Worm (Caenorhabditis elegans) whole organism, L4 larva: ENCODE data around the gene B0024.4.

Experiments used
- F10B5.3 ChIP-seq: sonication (generic microtip); optimal IDR thresholded peaks from 2 replicates; lab custom pipeline; 2016; ENCODE audit warnings: mild to moderate bottlenecking, missing genetic modification characterization, missing compliant biosample characterization
- T20F7.1 ChIP-seq: fragments of 200-800 bp; sonication (Bioruptor generic); optimal IDR thresholded peaks from 2 replicates; lab custom pipeline; 2018; ENCODE audit warnings: mild to moderate bottlenecking, missing genetic modification characterization, missing compliant biosample characterization
- T26A8.4 ChIP-seq: fragments of 200-800 bp; sonication (Bioruptor generic); IDR thresholded peaks from 2 replicates; pipeline ENCODE4 v1.3.6; 2022; ENCODE audit warnings: missing genetic modification characterization, missing compliant biosample characterization
- Y105C5A.15 ChIP-seq: fragments of 200-800 bp; sonication (Bioruptor generic); IDR thresholded peaks from 2 replicates; pipeline ENCODE4 v1.3.6; 2022; ENCODE audit warnings: missing genetic modification characterization, missing compliant biosample characterization
- Y48G9A.11 ChIP-seq: fragments of 200-800 bp; sonication (Bioruptor generic); IDR thresholded peaks from 2 replicates; pipeline ENCODE4 v1.3.6; 2022; ENCODE audit warnings: missing genetic modification reagents, missing genetic modification characterization, missing compliant biosample characterization
- Y5F2A.4 ChIP-seq: fragments of 200-800 bp; sonication (Bioruptor generic); optimal IDR thresholded peaks from 2 replicates; lab custom pipeline; 2018; ENCODE audit warnings: mild to moderate bottlenecking, missing genetic modification characterization, missing compliant biosample characterization
- Y75B8A.6 ChIP-seq: fragments of 200-800 bp; sonication (Bioruptor generic); IDR thresholded peaks from 2 replicates; pipeline ENCODE4 v1.3.6; 2022; ENCODE audit warnings: missing genetic modification reagents, missing genetic modification characterization, missing compliant biosample characterization
- ZK337.2 ChIP-seq: fragments of 200-800 bp; sonication (Bioruptor generic); IDR thresholded peaks from 2 replicates; pipeline ENCODE4 v1.3.6; 2022; ENCODE audit warnings: missing genetic modification reagents, missing genetic modification characterization, missing compliant biosample characterization
- aha-1 ChIP-seq: fragments of 150-350 bp; peaks from one replicate; lab custom pipeline; 2014; ENCODE audit warnings: missing biosample characterization, missing genetic modification characterization
- arid-1 ChIP-seq: fragments of 200-800 bp; sonication (Bioruptor generic); conservative IDR thresholded peaks from 2 replicates; pipeline ENCODE4 v1.3.6; 2022; ENCODE audit warnings: missing genetic modification reagents, missing genetic modification characterization, missing compliant biosample characterization
- ceh-20 ChIP-seq: fragments of 200-800 bp; sonication (Bioruptor generic); IDR thresholded peaks from 2 replicates; pipeline ENCODE4 v1.3.6; 2022; ENCODE audit warnings: missing genetic modification reagents, missing genetic modification characterization, missing compliant biosample characterization
- ceh-62 ChIP-seq: sonication (generic microtip); optimal IDR thresholded peaks from 2 replicates; lab custom pipeline; 2017; ENCODE audit warnings: missing biosample characterization, missing genetic modification characterization
- ces-1 ChIP-seq: fragments of 150-350 bp; sonication (generic microtip); optimal IDR thresholded peaks from 4 replicates; lab custom pipeline; 2014; ENCODE audit warnings: missing biosample characterization, missing genetic modification reagents, missing genetic modification characterization
- daf-12 ChIP-seq: fragments of 150-350 bp; optimal IDR thresholded peaks from 2 replicates; lab custom pipeline; 2014; ENCODE audit warnings: missing biosample characterization, missing genetic modification reagents, missing genetic modification characterization
- dmd-9 ChIP-seq: fragments of 200-800 bp; sonication (Bioruptor generic); IDR thresholded peaks from 2 replicates; pipeline ENCODE4 v1.3.6; 2022; ENCODE audit warnings: missing genetic modification reagents, missing genetic modification characterization, missing compliant biosample characterization
- duxl-1 ChIP-seq: sonication (generic microtip); optimal IDR thresholded peaks from 2 replicates; lab custom pipeline; 2016; ENCODE audit warnings: mild to moderate bottlenecking, missing genetic modification characterization, moderate library complexity, missing compliant biosample characterization; ENCODE audit not compliant: poor library complexity
- dve-1 ChIP-seq: sonication (generic microtip); optimal IDR thresholded peaks from 2 replicates; lab custom pipeline; 2017; ENCODE audit warnings: antibody characterized with exemption, mild to moderate bottlenecking, missing genetic modification characterization, missing compliant biosample characterization; ENCODE audit not compliant: insufficient read depth
- egl-27 ChIP-seq: sonication (generic microtip); optimal IDR thresholded peaks from 3 replicates; lab custom pipeline; 2017; ENCODE audit warnings: missing biosample characterization, missing genetic modification reagents, missing genetic modification characterization
- fkh-10 ChIP-seq: fragments of 150-350 bp; optimal IDR thresholded peaks from 2 replicates; lab custom pipeline; 2014; ENCODE audit warnings: missing biosample characterization, missing genetic modification reagents, missing genetic modification characterization
- hif-1 ChIP-seq, 2 experiments: sonication (generic microtip); optimal IDR thresholded peaks; 2 replicates each; lab custom pipeline; 2016 to 2017; ENCODE audit warnings: missing compliant biosample characterization in 2 of 2, missing genetic modification characterization in 2 of 2, missing genetic modification reagents in 2 of 2, missing genotype in 2 of 2, mild to moderate bottlenecking in 1 of 2
- hlh-11 ChIP-seq: fragments of 200-800 bp; sonication (Bioruptor generic); optimal IDR thresholded peaks from 2 replicates; lab custom pipeline; 2018; ENCODE audit warnings: mild to moderate bottlenecking, missing genetic modification characterization, missing compliant biosample characterization
- hlh-30 ChIP-seq: sonication (generic microtip); optimal IDR thresholded peaks from 2 replicates; lab custom pipeline; 2017; ENCODE audit warnings: antibody characterized with exemption, mild to moderate bottlenecking, missing genetic modification characterization, missing compliant biosample characterization; ENCODE audit not compliant: insufficient read depth
- lin-13 ChIP-seq: fragments of 150-350 bp; optimal IDR thresholded peaks from 2 replicates; lab custom pipeline; 2014; ENCODE audit warnings: missing biosample characterization, missing genetic modification reagents, missing genetic modification characterization
- lin-38 ChIP-seq: fragments of 200-800 bp; sonication (Bioruptor generic); IDR thresholded peaks from 2 replicates; pipeline ENCODE4 v1.3.6; 2022; ENCODE audit warnings: missing genetic modification reagents, missing genetic modification characterization, missing compliant biosample characterization
- lin-39 ChIP-seq: fragments of 150-350 bp; optimal IDR thresholded peaks from 2 replicates; lab custom pipeline; 2014; ENCODE audit warnings: missing biosample characterization, missing genetic modification reagents, missing genetic modification characterization
- lsy-2 ChIP-seq, 2 experiments: fragments of 150-350 bp in 1 of 2; sonication (generic microtip) in 1 of 2; optimal IDR thresholded peaks; 2 replicates each; lab custom pipeline; 2014 to 2017; ENCODE audit warnings: missing biosample characterization in 2 of 2, missing genetic modification characterization in 2 of 2
- madf-9 ChIP-seq: fragments of 200-800 bp; sonication (Bioruptor generic); conservative IDR thresholded peaks from 2 replicates; pipeline ENCODE4 v1.3.6; 2022; ENCODE audit warnings: missing genetic modification reagents, missing genetic modification characterization, missing compliant biosample characterization
- mdl-1 ChIP-seq, 2 experiments: fragments of 150-350 bp in 1 of 2; sonication (generic microtip) in 1 of 2; optimal IDR thresholded peaks; 2 replicates each; lab custom pipeline; 2014 to 2017; ENCODE audit warnings: missing biosample characterization in 2 of 2, missing genetic modification characterization in 2 of 2
- mep-1 ChIP-seq: fragments of 150-350 bp; sonication (generic microtip); optimal IDR thresholded peaks from 3 replicates; lab custom pipeline; 2014; ENCODE audit warnings: missing biosample characterization, missing genetic modification characterization
- nhr-102 ChIP-seq: sonication (generic microtip); optimal IDR thresholded peaks from 2 replicates; lab custom pipeline; 2016; ENCODE audit warnings: mild to moderate bottlenecking, missing genetic modification characterization, moderate library complexity, missing compliant biosample characterization
- nhr-28 ChIP-seq: fragments of 150-350 bp; optimal IDR thresholded peaks from 2 replicates; lab custom pipeline; 2014; ENCODE audit warnings: missing biosample characterization, missing genetic modification characterization
- php-3 ChIP-seq: fragments of 200-800 bp; sonication (Bioruptor generic); IDR thresholded peaks from 2 replicates; pipeline ENCODE4 v1.3.6; 2022; ENCODE audit warnings: missing genetic modification reagents, missing genetic modification characterization, missing compliant biosample characterization
- pqm-1 ChIP-seq: sonication (generic microtip); optimal IDR thresholded peaks from 2 replicates; lab custom pipeline; 2017; ENCODE audit warnings: missing biosample characterization, missing genetic modification characterization
- sdz-12 ChIP-seq: fragments of 200-800 bp; sonication (Bioruptor generic); optimal IDR thresholded peaks from 2 replicates; lab custom pipeline; 2018; ENCODE audit warnings: mild to moderate bottlenecking, missing genetic modification characterization, missing compliant biosample characterization
- skn-1 ChIP-seq: fragments of 150-350 bp; optimal IDR thresholded peaks from 2 replicates; lab custom pipeline; 2014; ENCODE audit warnings: missing biosample characterization, missing genetic modification characterization
- snpc-1.2 ChIP-seq: fragments of 200-800 bp; sonication (Bioruptor generic); IDR thresholded peaks from 2 replicates; pipeline ENCODE4 v1.3.6; 2022; ENCODE audit warnings: missing genetic modification reagents, missing genetic modification characterization, missing compliant biosample characterization
- snpc-4 ChIP-seq: fragments of 150-350 bp; optimal IDR thresholded peaks from 2 replicates; lab custom pipeline; 2014; ENCODE audit warnings: missing biosample characterization, missing genetic modification characterization
- spr-1 ChIP-seq: sonication (generic microtip); optimal IDR thresholded peaks from 2 replicates; lab custom pipeline; 2016; ENCODE audit warnings: mild to moderate bottlenecking, missing genetic modification characterization, missing compliant biosample characterization
- tag-97 ChIP-seq: fragments of 200-800 bp; sonication (Bioruptor generic); IDR thresholded peaks from 2 replicates; pipeline ENCODE4 v1.3.6; 2022; ENCODE audit warnings: missing genetic modification characterization, missing compliant biosample characterization
- zfp-2 ChIP-seq: sonication (generic microtip); optimal IDR thresholded peaks from 2 replicates; lab custom pipeline; 2016; ENCODE audit warnings: mild to moderate bottlenecking, missing genetic modification characterization, missing compliant biosample characterization
- zfp-3 ChIP-seq: fragments of 200-800 bp; sonication (Bioruptor generic); conservative IDR thresholded peaks from 2 replicates; pipeline ENCODE4 v1.3.6; 2022; ENCODE audit warnings: missing genetic modification reagents, missing genetic modification characterization, missing compliant biosample characterization
- zip-11 ChIP-seq: fragments of 200-800 bp; sonication (Bioruptor generic); IDR thresholded peaks from 2 replicates; pipeline ENCODE4 v1.3.6; 2022; ENCODE audit warnings: missing genetic modification characterization, missing compliant biosample characterization
- zip-2 ChIP-seq: fragments of 150-350 bp; optimal IDR thresholded peaks from 2 replicates; lab custom pipeline; 2014; ENCODE audit warnings: missing biosample characterization, missing genetic modification characterization

B0024.4 gene

ce11 chrV:10256050-10256449 lies 41.1 kb upstream of the B0024.4 start, which contains the start of gene nhr-232 (continued):
- TF ChIP-seq php-3 (GFP tag; lab: Robert Waterston, UW) (peak; percentile 63), duxl-1 (no peak), zfp-2 (tag; lab: Kevin White, UChicago) (no peak), zfp-3 (GFP tag; lab: Robert Waterston, UW) (no peak), sdz-12 (GFP tag; lab: Kevin White, UChicago) (no peak), hlh-11 (tag; lab: Kevin White, UChicago) (peak; percentile 75), Y48G9A.11 (GFP tag; lab: Robert Waterston, UW) (no peak), T26A8.4 (no peak), F10B5.3 (tag; lab: Kevin White, UChicago) (no peak), madf-9 (GFP tag; lab: Robert Waterston, UW) (no peak), ceh-20 (GFP tag; lab: Robert Waterston, UW) (no peak), ZK337.2 (no peak), spr-1 (tag; lab: Kevin White, UChicago) (no peak), fkh-10 (GFP tag; lab: Kevin White, UChicago) (no peak), aha-1 (no peak), skn-1 (tag; lab: Kevin White, UChicago) (no peak), tag-97 (GFP tag; lab: Robert Waterston, UW) (no peak), mdl-1 (tag; optimal IDR thresholded peaks at IDR 0.05; lab: Kevin White, UChicago) (no peak), pqm-1 (tag; lab: Kevin White, UChicago) (peak; percentile 86)

ce11 chrV:10260460-10260859 lies 36.7 kb upstream of the B0024.4 start, which contains the start of gene sri-18:
Gene sri-18, minus strand, starts transcription at chrV:10260560.
- TF ChIP-seq snpc-4 (tag; lab: Kevin White, UChicago) (no peak), dve-1 (no peak), ZK337.2 (no peak), zip-2 (tag; lab: Kevin White, UChicago) (no peak), hlh-30 (tag; lab: Kevin White, UChicago) (no peak), T20F7.1 (GFP tag; lab: Kevin White, UChicago) (no peak), nhr-28 (tag; lab: Kevin White, UChicago) (no peak), Y5F2A.4 (GFP tag; lab: Kevin White, UChicago) (no peak), hif-1 (tag; optimal IDR thresholded peaks at IDR 0.05; lab: Kevin White, UChicago) (no peak), ceh-62 (tag; lab: Kevin White, UChicago) (no peak), daf-12 (tag; lab: Kevin White, UChicago) (no peak), mdl-1 (tag; optimal IDR thresholded peaks at IDR 0.05; lab: Kevin White, UChicago) (no peak)
- TF ChIP-seq, all 104 proteins: peak for 0

ce11 chrV:10265019-10265418 lies 32.2 kb upstream of the B0024.4 start:
- TF ChIP-seq ces-1 (GFP tag; lab: Kevin White, UChicago), result peak; percentile 73
- no peak for TF ChIP-seq ceh-62 (tag; lab: Kevin White, UChicago)

ce11 chrV:10266050-10266449 lies 31.1 kb upstream of the B0024.4 start:
- TF ChIP-seq zfp-3 (GFP tag; lab: Robert Waterston, UW), result no peak
- TF ChIP-seq ces-1 (GFP tag; lab: Kevin White, UChicago), result peak; percentile 54

- TF ChIP-seq dmd-9 (GFP tag; lab: Robert Waterston, UW) (no peak), lsy-2 (tag; optimal IDR thresholded peaks at IDR 0.05; lab: Kevin White, UChicago) (no peak), Y105C5A.15 (GFP tag; lab: Robert Waterston, UW) (no peak), egl-27 (tag; lab: Kevin White, UChicago) (no peak), snpc-1.2 (GFP tag; lab: Robert Waterston, UW) (no peak), arid-1 (GFP tag; lab: Robert Waterston, UW) (no peak), mdl-1 (tag; optimal IDR thresholded peaks at IDR 0.05; lab: Kevin White, UChicago) (no peak), ZK337.2 (no peak), hlh-11 (tag; lab: Kevin White, UChicago) (no peak), lin-39 (tag; lab: Kevin White, UChicago) (no peak), nhr-102 (tag; lab: Kevin White, UChicago) (no peak), zip-11 (GFP tag; lab: Robert Waterston, UW) (no peak), fkh-10 (GFP tag; lab: Kevin White, UChicago) (no peak), nhr-28 (tag; lab: Kevin White, UChicago) (no peak), ces-1 (GFP tag; lab: Kevin White, UChicago) (no peak), mep-1 (tag; lab: Kevin White, UChicago) (no peak), Y75B8A.6 (GFP tag; lab: Robert Waterston, UW) (no peak), sdz-12 (GFP tag; lab: Kevin White, UChicago) (no peak), lin-13 (GFP tag; lab: Kevin White, UChicago) (no peak), lin-38 (GFP tag; lab: Robert Waterston, UW) (no peak)
These were observed 27.0 kb upstream of the B0024.4 start, which contains the start of gene ric-4 for ce11 chrV:10270214-10270613. Gene ric-4, minus strand, starts transcription at chrV:10270314.
